Fruit fly (Drosophila melanogaster): Measurements from ENCODE around the gene eRF3.

DNA sequence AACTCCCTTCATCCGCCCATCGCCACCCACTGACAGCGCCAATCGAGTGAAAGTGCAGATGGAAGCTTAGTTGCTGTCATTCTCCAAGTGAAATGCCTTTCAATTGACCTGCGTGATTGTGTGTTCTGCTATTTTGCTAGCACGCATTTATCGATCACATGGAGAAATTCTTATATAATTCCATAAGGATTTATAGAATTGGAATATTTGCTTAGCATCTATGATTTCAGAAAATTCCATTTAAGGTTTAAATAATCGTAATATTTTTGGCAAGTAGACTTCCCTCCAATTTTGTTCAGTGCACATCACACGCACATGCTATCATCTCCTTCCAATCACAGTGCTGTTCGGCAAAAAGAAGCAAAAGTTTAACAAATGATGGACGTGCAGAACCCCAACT is 20.4 kb upstream of the eRF3 start:
- TF ChIP-seq CG16779 (tag; optimal IDR thresholded peaks at IDR 0.05) = no peak
- peak; percentile 32 for TF ChIP-seq Hr4 (GFP tag; optimal IDR thresholded peaks at IDR 0.05)
- no peak for TF ChIP-seq CG31627 (GFP tag; optimal IDR thresholded peaks at IDR 0.05)
- no peak for TF ChIP-seq CG6854 (GFP tag; optimal IDR thresholded peaks at IDR 0.05)
- no peak for TF ChIP-seq fd59A (GFP tag; optimal IDR thresholded peaks at IDR 0.05)
- peak; percentile 16 for TF ChIP-seq Ets96B (tag; optimal IDR thresholded peaks at IDR 0.05)
- TF ChIP-seq Ets21C (GFP tag; optimal IDR thresholded peaks at IDR 0.05) = no peak

Data from whole organism, prepupa.